Worm (Caenorhabditis elegans): ENCODE data around the gene efn-4.

ce11 chrIV:607628-608027, 48.6 kb downstream of the efn-4 start:
- no peak for TF ChIP-seq W03F9.2 (tag; optimal IDR thresholded peaks at IDR 0.05)
- no peak for TF ChIP-seq dao-5 (tag; optimal IDR thresholded peaks at IDR 0.05)
- TF ChIP-seq him-1 (tag; optimal IDR thresholded peaks at IDR 0.05), result no peak
